Fruit fly (Drosophila melanogaster): Measurements from ENCODE around the gene for.

Gene for

dm6 chr2L:3573172-3573755, 83.5 kb downstream of the for start (continued):
- TF ChIP-seq zfh2 (GFP tag; optimal IDR thresholded peaks at IDR 0.05), result peak; percentile 18
- TF ChIP-seq pnt (GFP tag; optimal IDR thresholded peaks at IDR 0.05), result peak; percentile 56
- TF ChIP-seq CG1832 (GFP tag; optimal IDR thresholded peaks at IDR 0.05), result no peak
- TF ChIP-seq PHDP (tag; optimal IDR thresholded peaks at IDR 0.05), result peak; percentile 74
- peak; percentile 46; the same call in 1 of the 2 replicates for TF ChIP-seq CG32532 (GFP tag; IDR thresholded peaks at IDR 0.05)
- no peak; the same call in 1 of the 2 replicates for TF ChIP-seq Taf1 (GFP tag; IDR thresholded peaks at IDR 0.05)
- TF ChIP-seq CG10267 (tag; optimal IDR thresholded peaks at IDR 0.05), result peak; percentile 27
- no peak for TF ChIP-seq CG17186 (GFP tag; optimal IDR thresholded peaks at IDR 0.05)
- TF ChIP-seq sd (tag; optimal IDR thresholded peaks at IDR 0.05), result no peak
- peak; percentile 79 for TF ChIP-seq dysf (GFP tag; IDR thresholded peaks at IDR 0.05)
- TF ChIP-seq Xrp1 (GFP tag; IDR thresholded peaks at IDR 0.05), result peak; percentile 77
- no peak for TF ChIP-seq cad (GFP tag; optimal IDR thresholded peaks at IDR 0.05)
- TF ChIP-seq Atf-2 (GFP tag; optimal IDR thresholded peaks at IDR 0.05), result peak; percentile 30
- peak; percentile 55 for TF ChIP-seq HHEX (GFP tag; optimal IDR thresholded peaks at IDR 0.05)
- TF ChIP-seq CG33557 (GFP tag; optimal IDR thresholded peaks at IDR 0.05), result peak; percentile 53
- TF ChIP-seq salm (tag; optimal IDR thresholded peaks at IDR 0.05), result peak; percentile 31
- no peak for TF ChIP-seq Dp (GFP tag; optimal IDR thresholded peaks at IDR 0.05)
- peak; percentile 24 for TF ChIP-seq CG1233 (GFP tag; optimal IDR thresholded peaks at IDR 0.05)
- peak; percentile 58 for TF ChIP-seq CG12769 (tag; optimal IDR thresholded peaks at IDR 0.05)
- no peak for TF ChIP-seq aop (GFP tag; IDR thresholded peaks at IDR 0.05)
- no peak for TF ChIP-seq CG4707 (GFP tag; optimal IDR thresholded peaks at IDR 0.05)
- TF ChIP-seq sens (GFP tag), result peak; percentile 79
- peak; percentile 12 for TF ChIP-seq CG9437 (GFP tag; optimal IDR thresholded peaks at IDR 0.05)
- peak; percentile 21; the same call in 1 of the 2 replicates for TF ChIP-seq CG9215 (GFP tag; IDR thresholded peaks at IDR 0.05)
- no peak; the same call in 2 of the 3 replicates for TF ChIP-seq Mrtf (GFP tag; IDR thresholded peaks at IDR 0.05)
- no peak for TF ChIP-seq dan (GFP tag; IDR thresholded peaks at IDR 0.05)
- peak; percentile 61 for TF ChIP-seq ssp (GFP tag; IDR thresholded peaks at IDR 0.05)
- no peak for TF ChIP-seq CG15479 (GFP tag; optimal IDR thresholded peaks at IDR 0.05)
- peak; percentile 45 for TF ChIP-seq CG17359 (tag; optimal IDR thresholded peaks at IDR 0.05)
- TF ChIP-seq pan (optimal IDR thresholded peaks at IDR 0.05), result no peak
- no peak for TF ChIP-seq pan (GFP tag; optimal IDR thresholded peaks at IDR 0.05 in 1 of 2, IDR thresholded peaks at IDR 0.05 in 1 of 2)
- peak; percentile 55 for TF ChIP-seq mam (GFP tag; optimal IDR thresholded peaks at IDR 0.05)
- TF ChIP-seq CG15696 (tag; optimal IDR thresholded peaks at IDR 0.05), result peak; percentile 58
- TF ChIP-seq CG6272 (GFP tag; IDR thresholded peaks at IDR 0.05), result peak; percentile 28; the same call in 1 of the 2 replicates
- TF ChIP-seq hbn (GFP tag; IDR thresholded peaks at IDR 0.05; ENCODE audit: partially characterized antibody), result no peak
- TF ChIP-seq bbx (GFP tag; IDR thresholded peaks at IDR 0.05; ENCODE audit: partially characterized antibody), result no peak
- TF ChIP-seq hkb (optimal IDR thresholded peaks at IDR 0.05), result no peak
- TF ChIP-seq hkb (GFP tag; IDR thresholded peaks at IDR 0.05), result peak; percentile 72
- TF ChIP-seq CG12659 (GFP tag; optimal IDR thresholded peaks at IDR 0.05), result peak; percentile 59
- peak; percentile 23 for TF ChIP-seq Chrac-16 (GFP tag; optimal IDR thresholded peaks at IDR 0.05)
- no peak for TF ChIP-seq CG7928 (GFP tag; optimal IDR thresholded peaks at IDR 0.05)
- no peak for TF ChIP-seq cwo (GFP tag; optimal IDR thresholded peaks at IDR 0.05)
- no peak for TF ChIP-seq CG8290 (GFP tag; optimal IDR thresholded peaks at IDR 0.05)
- peak in 1 of 2 experiments; percentile 35 for TF ChIP-seq CG8290 (tag; optimal IDR thresholded peaks at IDR 0.05)
- TF ChIP-seq otp (GFP tag; IDR thresholded peaks at IDR 0.05), result 0 out of 3 replicates have a peak, but pooled peaks have one; percentile 13
- peak; percentile 57 for TF ChIP-seq CG17829 (tag; optimal IDR thresholded peaks at IDR 0.05)
- peak; percentile 74 for TF ChIP-seq CG12219 (GFP tag; optimal IDR thresholded peaks at IDR 0.05)
- no peak for TF ChIP-seq kni (GFP tag; optimal IDR thresholded peaks at IDR 0.05)
- TF ChIP-seq CG31388 (GFP tag; optimal IDR thresholded peaks at IDR 0.05), result no peak
- TF ChIP-seq gro (GFP tag; optimal IDR thresholded peaks at IDR 0.05), result no peak
- peak; percentile 93 for TF ChIP-seq Vsx1 (GFP tag; optimal IDR thresholded peaks at IDR 0.05)
